Fruit fly (Drosophila melanogaster): ENCODE measurements around the gene Mst87F.

The Mst87F gene

dm6 chr3R:13817480-13818305 is 10.1 kb downstream of the Mst87F start (continued):
- TF ChIP-seq CG16813 (GFP tag; IDR thresholded peaks at IDR 0.05; ENCODE audit: partially characterized antibody) = no peak
- TF ChIP-seq ems (GFP tag; optimal IDR thresholded peaks at IDR 0.05) = no peak
- peak; percentile 73 for TF ChIP-seq Xrp1 (GFP tag; IDR thresholded peaks at IDR 0.05)
- TF ChIP-seq CG7963 (GFP tag; IDR thresholded peaks at IDR 0.05; ENCODE audit: partially characterized antibody) = no peak
- TF ChIP-seq Tbp (GFP tag; optimal IDR thresholded peaks at IDR 0.05) = no peak
- TF ChIP-seq CG2712 (tag; optimal IDR thresholded peaks at IDR 0.05) = peak; percentile 82
- no peak for TF ChIP-seq p53 (GFP tag; optimal IDR thresholded peaks at IDR 0.05)
- no peak for TF ChIP-seq HLHmδ (GFP tag; optimal IDR thresholded peaks at IDR 0.05)
- TF ChIP-seq tap (tag; optimal IDR thresholded peaks at IDR 0.05) = peak; percentile 45
- no peak for TF ChIP-seq Dek (tag; optimal IDR thresholded peaks at IDR 0.05)
- peak; percentile 51 for TF ChIP-seq CG12659 (GFP tag; optimal IDR thresholded peaks at IDR 0.05)
- no peak for TF ChIP-seq Atf6 (GFP tag; IDR thresholded peaks at IDR 0.05)
- no peak for TF ChIP-seq Bgb (GFP tag; IDR thresholded peaks at IDR 0.05; ENCODE audit: partially characterized antibody)
- no peak for TF ChIP-seq vfl (GFP tag; optimal IDR thresholded peaks at IDR 0.05)
- TF ChIP-seq CG6791 (GFP tag; IDR thresholded peaks at IDR 0.05; ENCODE audit: partially characterized antibody) = no peak
- TF ChIP-seq otp (GFP tag; IDR thresholded peaks at IDR 0.05) = peak; percentile 43; the same call in 1 of the 3 replicates
- TF ChIP-seq CG6689 (GFP tag; IDR thresholded peaks at IDR 0.05) = peak; percentile 53
- TF ChIP-seq lilli (GFP tag; optimal IDR thresholded peaks at IDR 0.05) = no peak
- TF ChIP-seq HLH3B (GFP tag; IDR thresholded peaks at IDR 0.05) = peak; percentile 61
- no peak for TF ChIP-seq lov (optimal IDR thresholded peaks at IDR 0.05)
- TF ChIP-seq lov (GFP tag; IDR thresholded peaks at IDR 0.05) = 0 out of 3 replicates have a peak, but pooled peaks have one; percentile 47
- TF ChIP-seq CG15479 (GFP tag; optimal IDR thresholded peaks at IDR 0.05) = no peak
- TF ChIP-seq bigmax (GFP tag; optimal IDR thresholded peaks at IDR 0.05) = no peak
- TF ChIP-seq gce (GFP tag; IDR thresholded peaks at IDR 0.05) = peak; percentile 57; the same call in 1 of the 3 replicates
- TF ChIP-seq CG13287 (GFP tag; IDR thresholded peaks at IDR 0.05; ENCODE audit: partially characterized antibody) = no peak
- peak; percentile 65 for TF ChIP-seq CG4424 (GFP tag; optimal IDR thresholded peaks at IDR 0.05)
- TF ChIP-seq CG5180 (GFP tag; optimal IDR thresholded peaks at IDR 0.05) = peak; percentile 43
- peak; percentile 5 for TF ChIP-seq Fer3 (tag; optimal IDR thresholded peaks at IDR 0.05)
- TF ChIP-seq CG18764 (GFP tag; optimal IDR thresholded peaks at IDR 0.05) = no peak
- TF ChIP-seq CG11560 (tag; IDR thresholded peaks at IDR 0.05) = no peak
- peak; percentile 54 for TF ChIP-seq CG14710 (tag; optimal IDR thresholded peaks at IDR 0.05)
- TF ChIP-seq crol (GFP tag; IDR thresholded peaks at IDR 0.05) = no peak
- no peak for TF ChIP-seq pan (optimal IDR thresholded peaks at IDR 0.05)
- peak in 1 of 2 experiments; percentile 47 for TF ChIP-seq pan (GFP tag; optimal IDR thresholded peaks at IDR 0.05 in 1 of 2, IDR thresholded peaks at IDR 0.05 in 1 of 2)
- TF ChIP-seq CG7786 (GFP tag; optimal IDR thresholded peaks at IDR 0.05) = no peak
- no peak for TF ChIP-seq toy (GFP tag; IDR thresholded peaks at IDR 0.05)
- TF ChIP-seq shn (GFP tag; optimal IDR thresholded peaks at IDR 0.05) = no peak
- TF ChIP-seq CG12942 (GFP tag; optimal IDR thresholded peaks at IDR 0.05) = peak; percentile 29
- TF ChIP-seq CG9797 (GFP tag; optimal IDR thresholded peaks at IDR 0.05) = no peak
- no peak for TF ChIP-seq CG8359 (GFP tag; optimal IDR thresholded peaks at IDR 0.05; ENCODE audit: borderline replicate concordance)
- TF ChIP-seq Meics (GFP tag; optimal IDR thresholded peaks at IDR 0.05) = peak; percentile 10
- TF ChIP-seq CG8944 (GFP tag; optimal IDR thresholded peaks at IDR 0.05) = peak; percentile 32
- peak; percentile 74 for TF ChIP-seq CG1529 (GFP tag; optimal IDR thresholded peaks at IDR 0.05)
- peak; percentile 71 for TF ChIP-seq Sox100B (GFP tag; optimal IDR thresholded peaks at IDR 0.05)
- no peak for TF ChIP-seq CG12769 (tag; optimal IDR thresholded peaks at IDR 0.05)
- no peak for TF ChIP-seq Opbp (GFP tag; IDR thresholded peaks at IDR 0.05; ENCODE audit: partially characterized antibody)
- TF ChIP-seq Ets97D (GFP tag; optimal IDR thresholded peaks at IDR 0.05) = no peak
- peak; percentile 16 for TF ChIP-seq CG17802 (tag; optimal IDR thresholded peaks at IDR 0.05)
- peak; percentile 61 for TF ChIP-seq CG33557 (GFP tag; optimal IDR thresholded peaks at IDR 0.05)
